Fruit fly (Drosophila melanogaster): ENCODE results near the gene Mau2.

Mau2 gene

DNA sequence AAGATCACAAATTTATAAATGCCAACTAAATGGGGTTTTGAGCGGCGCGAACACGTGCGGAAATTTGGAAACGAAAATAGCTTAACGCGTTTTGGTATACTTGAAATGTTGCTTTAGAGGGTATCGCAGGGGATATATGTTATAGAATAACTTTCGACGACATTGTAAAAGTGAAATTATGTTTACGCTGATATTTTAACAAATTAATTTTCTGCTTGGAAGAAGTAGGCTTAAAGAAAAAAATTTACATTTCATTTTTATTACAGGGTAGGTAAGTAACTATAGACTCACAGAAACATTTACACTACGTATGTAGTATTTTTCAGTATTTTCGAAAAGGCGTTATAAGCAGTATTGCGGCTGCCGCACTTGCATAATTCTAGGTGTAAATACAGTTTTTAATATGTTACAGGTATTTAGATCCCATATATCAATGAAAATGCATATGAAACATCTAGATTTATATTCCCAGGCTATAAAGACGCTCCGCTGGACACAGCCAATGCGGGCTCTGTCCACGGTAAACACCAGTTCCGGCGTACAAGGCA is 20.4 kb downstream of the Mau2 start, which contains the start of the genes Art3 and mRpS10:
Art3 (minus strand) TSS at position 80 of the 548 bp plus-strand sequence.
mRpS10 (plus strand) TSS at position 337 of the 548 bp plus-strand sequence.
- peak; percentile 100 for TF ChIP-seq CG17801 (GFP tag; optimal IDR thresholded peaks at IDR 0.05; ENCODE audit: partially characterized antibody)

DNA sequence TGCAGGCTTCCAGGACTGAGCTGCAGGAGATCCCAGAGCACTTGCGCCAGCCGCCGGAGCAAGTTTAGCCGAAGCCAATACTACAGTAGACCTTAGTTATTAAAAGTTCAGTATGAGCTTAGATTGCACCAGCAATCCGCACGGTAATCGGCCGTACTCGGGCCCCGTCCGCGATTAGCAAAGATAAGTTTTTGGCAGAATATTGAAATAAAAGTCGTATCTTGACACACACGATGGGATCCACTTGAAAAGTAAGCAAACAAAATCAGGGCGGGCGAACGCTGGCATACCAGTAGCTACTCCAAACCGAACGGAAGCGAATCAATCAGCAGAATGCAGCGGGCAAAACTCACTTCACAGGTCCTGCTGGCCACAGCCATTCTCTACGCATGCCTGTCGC is 21.3 kb downstream of the Mau2 start, which contains the start of gene CG34316:
CG34316 (plus strand) TSS at position 301 of the 400 bp plus-strand sequence.
- TF ChIP-seq CG17801 (GFP tag; optimal IDR thresholded peaks at IDR 0.05; ENCODE audit: partially characterized antibody), result no peak

DNA sequence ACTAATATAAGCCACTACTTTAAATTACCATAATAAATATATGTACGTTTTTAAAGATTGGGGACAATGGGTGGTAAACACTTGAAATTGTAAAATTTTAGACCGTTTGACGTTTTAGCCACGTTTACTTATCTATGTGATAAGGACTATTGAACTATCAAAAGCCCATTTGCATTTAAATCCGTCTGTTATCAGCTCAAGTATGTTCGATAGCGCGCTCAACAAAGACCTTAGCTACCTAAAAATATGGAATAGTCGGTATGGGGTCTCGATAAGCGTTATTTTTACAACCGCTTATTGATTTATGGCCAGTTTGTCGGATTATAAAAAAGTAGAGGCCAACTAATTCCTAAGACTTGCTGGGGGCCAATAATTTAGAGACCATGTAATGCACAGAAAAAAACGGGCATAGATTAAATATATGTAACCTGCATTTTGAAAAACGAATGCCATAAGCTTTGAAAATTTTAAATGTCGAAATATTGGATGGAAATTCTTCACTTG is 22.7 kb downstream of the Mau2 start:
- no peak for TF ChIP-seq CG17801 (GFP tag; optimal IDR thresholded peaks at IDR 0.05; ENCODE audit: partially characterized antibody)

DNA sequence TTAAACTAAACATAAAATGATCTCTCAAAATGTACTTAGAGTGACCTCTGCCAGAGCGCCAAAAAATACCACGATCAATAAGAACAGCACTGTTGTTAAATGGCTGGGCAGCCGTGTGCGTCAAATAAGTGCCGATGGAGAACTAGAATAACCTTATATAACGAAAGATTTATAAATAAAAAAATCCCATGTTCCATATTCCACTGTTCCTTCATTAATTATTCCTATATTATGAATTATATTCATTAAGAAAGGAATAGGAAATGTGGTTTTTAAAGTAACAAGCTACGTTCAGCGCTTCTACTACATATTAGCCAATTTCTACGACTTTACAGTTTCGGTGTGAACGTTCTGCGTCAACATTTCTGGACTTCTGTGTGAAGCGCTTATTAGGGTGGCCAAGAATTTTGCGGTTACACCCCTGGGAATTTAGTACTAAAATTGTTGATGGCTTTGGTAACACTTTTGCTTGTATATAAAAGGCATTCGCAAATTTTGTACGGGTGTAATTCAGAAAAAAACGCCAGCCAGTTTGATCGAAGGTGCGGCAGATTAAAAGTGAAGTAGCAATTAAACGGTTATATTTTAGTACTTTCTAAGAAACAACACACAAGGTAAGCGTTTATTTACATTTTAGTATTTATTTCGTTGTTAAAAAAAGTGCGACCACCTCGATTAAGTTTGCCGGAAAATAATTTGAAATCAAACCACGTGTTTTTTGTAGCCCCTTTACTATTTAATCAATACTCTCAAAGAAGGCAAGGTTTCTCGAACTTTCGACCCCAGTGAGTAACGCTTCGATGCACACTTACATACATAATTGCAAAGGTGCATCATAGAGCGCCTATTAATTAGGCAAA is 33.4 kb downstream of the Mau2 start, which contains the start of the genes tefu and Hsc70-4:
tefu (minus strand) TSS at position 51 of the 860 bp plus-strand sequence.
Hsc70-4 (plus strand) TSS at position 502 of the 860 bp plus-strand sequence.
- TF ChIP-seq CG17801 (GFP tag; optimal IDR thresholded peaks at IDR 0.05; ENCODE audit: partially characterized antibody), result peak; percentile 50

DNA sequence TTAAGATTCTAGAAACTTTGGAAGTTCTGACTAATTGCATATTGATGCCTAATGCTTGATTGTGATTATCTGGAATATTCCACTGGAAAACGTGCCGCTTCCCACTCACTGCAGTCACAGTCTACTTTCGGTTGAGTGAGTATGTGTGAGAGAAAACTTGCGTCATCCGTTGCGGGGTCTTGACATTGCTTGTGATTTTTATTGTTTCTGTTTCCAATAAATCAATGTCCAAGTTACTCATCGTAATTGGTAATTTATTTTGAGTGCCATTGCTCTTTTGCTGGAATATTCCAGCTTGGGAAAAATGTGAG is 34.0 kb downstream of the Mau2 start:
- TF ChIP-seq CG17801 (GFP tag; optimal IDR thresholded peaks at IDR 0.05; ENCODE audit: partially characterized antibody), result no peak

DNA sequence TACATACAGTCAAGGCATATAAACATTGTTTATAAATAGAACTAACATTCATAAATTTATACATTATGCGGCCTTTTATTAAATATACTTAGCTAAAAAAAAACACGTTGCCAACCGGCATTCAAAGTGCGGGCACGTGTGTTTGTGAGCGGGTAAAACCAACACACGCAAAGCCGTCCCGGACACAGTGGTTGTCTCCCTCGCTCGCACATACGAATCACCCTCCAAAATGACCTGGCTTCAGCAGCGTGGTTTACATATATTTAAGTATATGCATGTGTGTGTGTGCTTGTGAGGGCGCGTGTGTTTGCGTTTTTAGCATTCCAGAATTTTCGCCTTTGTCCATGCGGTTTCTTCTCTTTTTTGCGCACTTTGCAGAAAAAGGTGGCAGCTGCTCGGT is 34.4 kb downstream of the Mau2 start:
- TF ChIP-seq CG17801 (GFP tag; optimal IDR thresholded peaks at IDR 0.05; ENCODE audit: partially characterized antibody), result no peak

DNA sequence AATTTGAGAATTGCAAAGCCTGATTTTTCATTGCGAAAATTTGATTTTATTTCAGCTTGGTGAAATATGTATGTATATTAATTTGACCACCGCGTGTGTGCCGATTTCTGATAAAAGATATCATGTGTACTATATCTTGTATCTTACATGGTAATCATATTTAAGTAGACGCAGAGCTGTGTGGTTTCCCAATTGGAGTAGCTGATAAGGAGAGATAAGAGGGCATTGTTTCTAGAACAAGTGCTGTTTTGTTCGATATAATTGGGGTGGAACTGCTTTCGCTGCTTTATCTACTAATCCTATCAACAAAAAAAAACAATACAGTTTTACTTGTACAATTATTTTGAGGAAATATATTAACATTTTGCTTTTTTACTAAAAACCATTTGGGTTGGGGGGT is 37.6 kb downstream of the Mau2 start:
- no peak for TF ChIP-seq CG17801 (GFP tag; optimal IDR thresholded peaks at IDR 0.05; ENCODE audit: partially characterized antibody)

DNA sequence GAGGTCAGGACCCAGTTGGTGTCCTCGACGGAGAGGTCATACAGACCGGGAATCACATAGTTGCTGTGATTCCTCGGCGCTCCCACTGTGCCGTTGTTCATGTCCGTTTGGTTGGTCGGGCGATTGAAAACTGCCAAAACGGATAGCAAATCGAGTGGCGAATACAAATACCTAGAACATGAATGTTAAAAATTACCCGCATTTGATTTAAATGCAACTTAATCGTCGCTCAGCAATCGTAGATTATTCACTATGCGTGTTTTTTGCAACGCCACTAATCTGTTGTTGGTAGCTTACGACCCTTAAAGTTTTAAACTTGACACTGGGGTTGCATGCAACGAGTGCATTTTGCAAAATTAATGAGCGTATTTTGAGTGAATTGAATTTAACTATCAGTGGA is 40.0 kb downstream of the Mau2 start, which contains the start of gene Amt:
Amt (minus strand) TSS at position 101 of the 400 bp plus-strand sequence.
- no peak for TF ChIP-seq CG17801 (GFP tag; optimal IDR thresholded peaks at IDR 0.05; ENCODE audit: partially characterized antibody)

DNA sequence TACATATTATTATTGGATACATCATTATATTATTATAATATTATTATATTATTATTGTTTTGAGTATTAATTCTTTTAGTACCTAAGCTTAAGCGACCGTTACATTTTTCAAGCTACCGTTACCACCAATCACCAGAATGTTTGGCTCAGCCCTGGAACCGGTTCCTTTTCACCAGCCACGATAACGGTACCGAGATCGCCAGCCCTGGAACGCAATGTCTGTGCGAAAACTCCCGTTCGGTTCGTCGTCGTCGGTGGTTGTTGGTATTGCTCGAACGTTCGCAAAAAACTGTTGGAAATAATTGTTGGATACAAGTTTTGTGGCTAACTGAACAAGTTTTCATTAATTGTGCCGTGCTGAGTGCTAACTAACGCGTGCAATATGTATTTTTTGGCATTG is 40.7 kb downstream of the Mau2 start, which contains the start of gene CG42404:
CG42404 (plus strand) TSS at position 360 of the 400 bp plus-strand sequence.
- no peak for TF ChIP-seq CG17801 (GFP tag; optimal IDR thresholded peaks at IDR 0.05; ENCODE audit: partially characterized antibody)

DNA sequence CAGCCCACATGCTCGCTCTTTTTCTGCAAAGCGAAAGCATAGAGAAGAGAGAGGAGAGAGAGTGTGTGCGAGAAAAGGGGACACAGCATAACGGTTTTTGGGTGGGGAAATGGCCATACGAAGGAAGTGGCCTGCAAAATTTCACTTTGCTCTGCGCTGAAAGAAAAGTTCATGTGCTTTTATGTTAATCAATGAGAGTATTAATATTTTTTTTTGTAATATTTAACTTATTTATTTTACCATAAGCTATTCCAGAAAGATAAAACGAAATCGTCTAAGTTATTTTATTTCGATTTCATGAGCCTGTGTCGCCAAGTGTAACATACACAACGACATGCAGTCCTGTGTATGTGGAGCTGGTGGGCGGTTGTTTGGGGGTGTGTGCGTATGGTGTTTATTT is 41.5 kb downstream of the Mau2 start:
- no peak for TF ChIP-seq CG17801 (GFP tag; optimal IDR thresholded peaks at IDR 0.05; ENCODE audit: partially characterized antibody)
